Worm (Caenorhabditis elegans): ENCODE results near the gene larp-1.
"Not testable (repeated sequence)": the region's sequence is repeated elsewhere in the genome, so short reads cannot be mapped to it uniquely, and the experiment has no call there.

The larp-1 gene

DNA sequence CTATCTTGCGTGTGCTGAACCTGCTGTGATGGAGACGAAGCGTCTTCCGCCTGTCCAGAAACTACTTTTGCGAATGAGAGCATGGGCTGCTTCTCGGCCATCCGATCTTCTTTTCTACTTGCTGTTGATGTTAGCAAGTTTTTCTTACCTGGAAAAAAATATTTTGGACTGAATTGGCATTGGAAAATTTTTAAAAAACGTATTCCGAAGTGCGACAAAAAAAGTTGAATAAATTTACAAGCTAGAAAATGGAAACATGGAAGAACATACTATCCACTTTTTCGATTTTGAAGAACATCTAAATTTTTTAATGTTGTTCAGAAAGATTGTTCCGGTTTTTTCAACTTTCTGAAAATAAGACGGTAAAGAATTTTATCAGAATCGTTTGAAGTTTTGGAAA lies at the start of gene larp-1:
larp-1 (minus strand) TSS at position 101 of the 400 bp plus-strand sequence.
- TF ChIP-seq nhr-47 (tag; optimal IDR thresholded peaks at IDR 0.05) (no peak), tlp-1 (tag; optimal IDR thresholded peaks at IDR 0.05) (no peak), aly-2 (tag; optimal IDR thresholded peaks at IDR 0.05) (no peak), ets-5 (GFP tag; IDR thresholded peaks at IDR 0.05) (no peak), lin-14 (GFP tag; optimal IDR thresholded peaks at IDR 0.05) (no peak), unc-62 (GFP tag; optimal IDR thresholded peaks at IDR 0.05) (no peak), isw-1 (GFP tag; IDR thresholded peaks at IDR 0.05) (no peak)

DNA sequence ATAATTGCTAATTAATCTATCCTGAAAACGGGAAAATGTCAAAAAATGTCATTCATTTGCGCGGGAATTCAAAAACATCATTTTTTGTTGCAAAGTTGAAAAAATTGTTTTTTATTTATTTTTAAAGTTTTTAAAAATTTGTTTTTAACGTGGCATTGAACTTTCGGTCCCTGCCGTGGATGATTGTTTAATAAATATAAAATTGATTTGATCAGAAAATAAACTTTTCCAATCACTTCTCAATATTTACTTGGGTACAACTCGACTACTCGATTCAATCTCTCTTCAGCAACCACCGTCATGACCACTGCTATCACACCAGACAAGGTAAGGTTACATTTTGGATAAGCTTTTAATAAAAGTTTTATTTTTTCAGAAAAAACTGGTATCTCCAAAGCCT lies 45.0 kb upstream of the larp-1 start, which contains the start of gene C45G9.4:
C45G9.4 (plus strand) TSS at position 301 of the 400 bp plus-strand sequence.
- TF ChIP-seq egl-27 (tag; optimal IDR thresholded peaks at IDR 0.05); sup-37 (GFP tag; optimal IDR thresholded peaks at IDR 0.05); tbx-2 (tag; optimal IDR thresholded peaks at IDR 0.05): not testable (repeated sequence)

DNA sequence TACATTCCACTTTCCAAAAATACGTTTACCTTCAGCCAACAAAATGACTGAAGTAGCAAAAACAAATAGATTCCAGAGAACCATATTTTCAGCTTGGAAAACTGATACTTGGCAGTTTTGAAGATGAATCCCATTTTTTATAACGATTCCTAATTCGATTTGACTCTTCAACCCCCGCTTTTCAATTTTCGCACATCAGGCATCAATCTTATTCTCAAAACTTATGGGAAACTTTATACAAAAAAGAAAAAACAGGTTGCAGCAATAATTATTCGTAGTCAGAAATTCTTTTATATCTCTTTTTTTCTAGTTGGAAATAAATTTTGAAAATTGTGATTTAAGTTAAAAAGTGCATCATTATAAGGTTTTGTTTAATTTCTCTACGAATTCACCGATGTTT lies 44.3 kb upstream of the larp-1 start, which contains the start of gene C45G9.10:
C45G9.10 (minus strand) TSS at position 101 of the 400 bp plus-strand sequence.
- TF ChIP-seq sox-4 (tag; optimal IDR thresholded peaks at IDR 0.05): no peak
- TF ChIP-seq fkh-8 (tag; optimal IDR thresholded peaks at IDR 0.05): no peak
- no peak for TF ChIP-seq lin-14 (GFP tag; optimal IDR thresholded peaks at IDR 0.05)
- TF ChIP-seq vab-15 (tag; optimal IDR thresholded peaks at IDR 0.05): no peak
- TF ChIP-seq pax-3 (tag; optimal IDR thresholded peaks at IDR 0.05): no peak
- no peak for TF ChIP-seq fkh-10 (GFP tag; optimal IDR thresholded peaks at IDR 0.05)
- TF ChIP-seq dsc-1 (tag; optimal IDR thresholded peaks at IDR 0.05): no peak
- no peak for TF ChIP-seq lsy-2 (tag; optimal IDR thresholded peaks at IDR 0.05)
- TF ChIP-seq elt-3 (tag; optimal IDR thresholded peaks at IDR 0.05): no peak
- TF ChIP-seq ama-1 (optimal IDR thresholded peaks at IDR 0.05): no peak
- TF ChIP-seq nhr-85 (tag): no peak
- TF ChIP-seq dpl-1 (GFP tag; optimal IDR thresholded peaks at IDR 0.05): no peak
- TF ChIP-seq zag-1 (tag; optimal IDR thresholded peaks at IDR 0.05): no peak
- no peak for TF ChIP-seq efl-1 (optimal IDR thresholded peaks at IDR 0.05)
- no peak for TF ChIP-seq efl-1 (GFP tag; optimal IDR thresholded peaks at IDR 0.05 in 1 of 2)
- no peak for TF ChIP-seq nhr-90 (tag; optimal IDR thresholded peaks at IDR 0.05; ENCODE audit: poor library complexity)
- no peak for TF ChIP-seq hpl-2 (GFP tag; optimal IDR thresholded peaks at IDR 0.05)
- no peak for TF ChIP-seq fos-1 (tag; optimal IDR thresholded peaks at IDR 0.05)

DNA sequence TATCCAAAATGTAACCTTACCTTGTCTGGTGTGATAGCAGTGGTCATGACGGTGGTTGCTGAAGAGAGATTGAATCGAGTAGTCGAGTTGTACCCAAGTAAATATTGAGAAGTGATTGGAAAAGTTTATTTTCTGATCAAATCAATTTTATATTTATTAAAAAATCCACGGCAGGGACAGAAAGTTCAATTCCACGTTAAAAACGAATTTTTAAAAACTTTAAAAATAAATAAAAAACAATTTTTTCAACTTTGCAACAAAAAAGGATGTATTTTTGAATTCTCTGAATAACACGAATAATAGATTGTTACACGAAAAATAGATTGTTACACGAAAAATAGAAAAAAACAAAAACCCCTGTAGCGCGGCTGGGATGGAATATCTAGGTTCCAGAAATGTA lies 38.3 kb upstream of the larp-1 start, which contains the start of gene C45G9.9:
C45G9.9 (minus strand) TSS at position 101 of the 400 bp plus-strand sequence.
- TF ChIP-seq lin-35 (GFP tag; optimal IDR thresholded peaks at IDR 0.05); fkh-4 (tag; optimal IDR thresholded peaks at IDR 0.05; ENCODE audit: borderline replicate concordance); tbx-2 (tag; optimal IDR thresholded peaks at IDR 0.05): not testable (repeated sequence)

DNA sequence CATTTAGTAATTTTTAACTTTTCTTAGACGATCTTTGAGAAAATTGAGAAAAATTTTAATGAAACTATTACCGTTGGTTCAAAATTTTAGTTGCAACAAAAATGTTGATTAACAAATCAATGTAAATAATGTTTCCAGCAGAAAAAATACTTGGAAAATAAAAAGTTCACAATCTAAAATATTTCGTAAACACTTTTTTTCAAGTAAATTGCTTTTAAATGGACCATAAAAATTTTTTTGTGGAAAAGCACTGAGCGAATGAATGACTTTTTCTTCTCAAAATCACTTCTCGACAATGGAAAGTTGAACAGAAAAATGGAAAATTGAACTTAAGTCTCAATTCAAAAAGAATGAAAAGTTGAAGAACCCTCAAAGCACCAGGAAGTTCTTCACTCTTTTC lies 36.1 kb upstream of the larp-1 start, which contains the start of gene C45G9.8:
C45G9.8 (minus strand) TSS at position 101 of the 400 bp plus-strand sequence.
- TF ChIP-seq dsc-1 (tag; optimal IDR thresholded peaks at IDR 0.05): no peak
- no peak for TF ChIP-seq tlp-1 (tag; optimal IDR thresholded peaks at IDR 0.05)
- no peak for TF ChIP-seq C16A3.4 (tag; optimal IDR thresholded peaks at IDR 0.05)
- TF ChIP-seq jun-1 (tag; optimal IDR thresholded peaks at IDR 0.05): no peak
- no peak for TF ChIP-seq sup-37 (GFP tag; optimal IDR thresholded peaks at IDR 0.05)
- TF ChIP-seq mab-9 (GFP tag; IDR thresholded peaks at IDR 0.05): no peak
- TF ChIP-seq lsy-2 (tag; optimal IDR thresholded peaks at IDR 0.05): no peak
- TF ChIP-seq sptf-1 (tag; optimal IDR thresholded peaks at IDR 0.05): no peak
- TF ChIP-seq Y116A8C.19 (tag; optimal IDR thresholded peaks at IDR 0.05; ENCODE audit: borderline replicate concordance): no peak
- no peak for TF ChIP-seq pax-3 (tag; optimal IDR thresholded peaks at IDR 0.05)
- TF ChIP-seq tbx-2 (tag; optimal IDR thresholded peaks at IDR 0.05): no peak

Data from whole organism, L1 larva.